Fruit fly (Drosophila melanogaster): Measurements from ENCODE around the gene Rok.

The Rok gene

dm6 chrX:16644535-16645131 is 7.4 kb upstream of the Rok start:
- no peak for TF ChIP-seq GATAd (GFP tag; optimal IDR thresholded peaks at IDR 0.05)
- no peak for TF ChIP-seq rgr (GFP tag; optimal IDR thresholded peaks at IDR 0.05)
- no peak for TF ChIP-seq usp (GFP tag; optimal IDR thresholded peaks at IDR 0.05)
- TF ChIP-seq jim (GFP tag; optimal IDR thresholded peaks at IDR 0.05): no peak
- no peak for TF ChIP-seq sv (GFP tag; optimal IDR thresholded peaks at IDR 0.05)
- TF ChIP-seq pan (optimal IDR thresholded peaks at IDR 0.05): no peak
- TF ChIP-seq Dfd (GFP tag; optimal IDR thresholded peaks at IDR 0.05): no peak

dm6 chrX:16643363-16643946 is 6.2 kb upstream of the Rok start:
- TF ChIP-seq rgr (GFP tag; optimal IDR thresholded peaks at IDR 0.05): no peak
- no peak for TF ChIP-seq Rel (GFP tag; optimal IDR thresholded peaks at IDR 0.05)
- TF ChIP-seq Rel (tag; optimal IDR thresholded peaks at IDR 0.05): no peak
- TF ChIP-seq pan (optimal IDR thresholded peaks at IDR 0.05): no peak
- no peak for TF ChIP-seq Dif (GFP tag; optimal IDR thresholded peaks at IDR 0.05; ENCODE audit: partially characterized antibody)
- no peak for TF ChIP-seq Hr83 (GFP tag; optimal IDR thresholded peaks at IDR 0.05; ENCODE audit: poor library complexity, severe bottlenecking)
- no peak for TF ChIP-seq sv (GFP tag; optimal IDR thresholded peaks at IDR 0.05)
- TF ChIP-seq Abd-B (GFP tag; optimal IDR thresholded peaks at IDR 0.05): no peak
- no peak for TF ChIP-seq CG9705 (GFP tag; optimal IDR thresholded peaks at IDR 0.05)
- no peak for TF ChIP-seq dmrt93B (GFP tag; optimal IDR thresholded peaks at IDR 0.05)
- no peak for TF ChIP-seq tai (GFP tag; optimal IDR thresholded peaks at IDR 0.05)
- TF ChIP-seq foxo (GFP tag; optimal IDR thresholded peaks at IDR 0.05): no peak
- TF ChIP-seq Vsx2 (GFP tag; optimal IDR thresholded peaks at IDR 0.05; ENCODE audit: partially characterized antibody): no peak
- TF ChIP-seq GATAd (GFP tag; optimal IDR thresholded peaks at IDR 0.05): no peak
- TF ChIP-seq OdsH (GFP tag; optimal IDR thresholded peaks at IDR 0.05): no peak
- TF ChIP-seq br (GFP tag; optimal IDR thresholded peaks at IDR 0.05): no peak

- TF ChIP-seq Jra (GFP tag; optimal IDR thresholded peaks at IDR 0.05) (no peak), lola (GFP tag; optimal IDR thresholded peaks at IDR 0.05) (no peak), ey (GFP tag; optimal IDR thresholded peaks at IDR 0.05) (no peak)
Observed at dm6 chrX:16641101-16641420, 3.8 kb upstream of the Rok start.

dm6 chrX:16640260-16641100 is 3.3 kb upstream of the Rok start, which contains the start of the genes SNRPG and mthl1:
Gene SNRPG (minus strand): TSS chrX:16640419.
Gene mthl1 (plus strand): TSS chrX:16640968.
- no peak for TF ChIP-seq CrebA (GFP tag; optimal IDR thresholded peaks at IDR 0.05; ENCODE audit: borderline replicate concordance)
- TF ChIP-seq OdsH (GFP tag; optimal IDR thresholded peaks at IDR 0.05): no peak
- peak; percentile 61 for TF ChIP-seq CG9705 (GFP tag; optimal IDR thresholded peaks at IDR 0.05)
- no peak for TF ChIP-seq GATAd (GFP tag; optimal IDR thresholded peaks at IDR 0.05)
- no peak for TF ChIP-seq dl (GFP tag; optimal IDR thresholded peaks at IDR 0.05; ENCODE audit: insufficient read depth in 1 of 2, partially characterized antibody in 2 of 2)
- TF ChIP-seq Dfd (GFP tag; optimal IDR thresholded peaks at IDR 0.05): no peak
- TF ChIP-seq brk (GFP tag; optimal IDR thresholded peaks at IDR 0.05): no peak
- TF ChIP-seq Vsx2 (GFP tag; optimal IDR thresholded peaks at IDR 0.05; ENCODE audit: partially characterized antibody): no peak
- TF ChIP-seq Sp1 (GFP tag; optimal IDR thresholded peaks at IDR 0.05): peak; percentile 66
- peak; percentile 65 for TF ChIP-seq rgr (GFP tag; optimal IDR thresholded peaks at IDR 0.05)
- no peak for TF ChIP-seq usp (GFP tag; optimal IDR thresholded peaks at IDR 0.05)
- TF ChIP-seq CG32264 (GFP tag; optimal IDR thresholded peaks at IDR 0.05): peak; percentile 10
- TF ChIP-seq foxo (GFP tag; optimal IDR thresholded peaks at IDR 0.05): peak in 1 of 2 experiments; percentile 78
- TF ChIP-seq Mio (GFP tag; optimal IDR thresholded peaks at IDR 0.05): no peak
- TF ChIP-seq sage (GFP tag; optimal IDR thresholded peaks at IDR 0.05): peak; percentile 34
- no peak for TF ChIP-seq Rel (GFP tag; optimal IDR thresholded peaks at IDR 0.05)
- peak; percentile 73 for TF ChIP-seq Rel (tag; optimal IDR thresholded peaks at IDR 0.05)
- no peak for TF ChIP-seq Abd-B (GFP tag; optimal IDR thresholded peaks at IDR 0.05)
- peak; percentile 75 for TF ChIP-seq HLH106 (tag; optimal IDR thresholded peaks at IDR 0.05)
- TF ChIP-seq jim (GFP tag; optimal IDR thresholded peaks at IDR 0.05): no peak
- peak; percentile 39 for TF ChIP-seq Hr78 (GFP tag; optimal IDR thresholded peaks at IDR 0.05)
- TF ChIP-seq sv (GFP tag; optimal IDR thresholded peaks at IDR 0.05): peak; percentile 7
- TF ChIP-seq Jra (GFP tag; optimal IDR thresholded peaks at IDR 0.05): peak; percentile 14
- TF ChIP-seq br (GFP tag; optimal IDR thresholded peaks at IDR 0.05): peak; percentile 44
- TF ChIP-seq tai (GFP tag; optimal IDR thresholded peaks at IDR 0.05): peak; percentile 75
- TF ChIP-seq lola (GFP tag; optimal IDR thresholded peaks at IDR 0.05): peak; percentile 15
- TF ChIP-seq psq (GFP tag; optimal IDR thresholded peaks at IDR 0.05): peak; percentile 56
- TF ChIP-seq N (GFP tag; optimal IDR thresholded peaks at IDR 0.05): peak; percentile 93
- TF ChIP-seq dsf (GFP tag; optimal IDR thresholded peaks at IDR 0.05; ENCODE audit: borderline replicate concordance): peak; percentile 35
- TF ChIP-seq fru (GFP tag; optimal IDR thresholded peaks at IDR 0.05): peak; percentile 52
- no peak for TF ChIP-seq pan (optimal IDR thresholded peaks at IDR 0.05)
- peak; percentile 54 for TF ChIP-seq Hnf4 (GFP tag; optimal IDR thresholded peaks at IDR 0.05)
- TF ChIP-seq h (GFP tag; optimal IDR thresholded peaks at IDR 0.05): peak; percentile 56
- peak; percentile 40 for TF ChIP-seq Hr83 (GFP tag; optimal IDR thresholded peaks at IDR 0.05; ENCODE audit: poor library complexity, severe bottlenecking)
- TF ChIP-seq woc (GFP tag; optimal IDR thresholded peaks at IDR 0.05): peak; percentile 80
- peak; percentile 33 for TF ChIP-seq Myc (optimal IDR thresholded peaks at IDR 0.05)
- TF ChIP-seq dmrt93B (GFP tag; optimal IDR thresholded peaks at IDR 0.05): peak; percentile 79

Data from whole organism, wandering third instar larva.